Fruit fly (Drosophila melanogaster) whole organism, embryonic: ENCODE measurements around the gene CG42237.

Experiments
- Asciz ChIP-seq: fragments of 200-800 bp; sonication (Bioruptor generic); optimal IDR thresholded peaks from 2 replicates; lab custom pipeline; 2017; ENCODE audit warnings: missing biosample characterization, mild to moderate bottlenecking, missing genetic modification characterization, missing genetic modification reagents
- B-H2 ChIP-seq: fragments of 200-800 bp; sonication (Bioruptor generic); optimal IDR thresholded peaks from 2 replicates; lab custom pipeline; 2018; ENCODE audit warnings: missing biosample characterization, mild to moderate bottlenecking, missing genetic modification characterization
- CG10209 ChIP-seq: fragments of 200-800 bp; sonication (Bioruptor generic); optimal IDR thresholded peaks from 3 replicates; lab custom pipeline; 2017; ENCODE audit warnings: missing biosample characterization, mild to moderate bottlenecking, missing genetic modification characterization, missing genetic modification reagents
- CG10431 ChIP-seq: fragments of 200-800 bp; sonication (Bioruptor generic); optimal IDR thresholded peaks from 3 replicates; lab custom pipeline; 2018; ENCODE audit warnings: missing biosample characterization, mild to moderate bottlenecking, missing genetic modification characterization
- CG11504 ChIP-seq: fragments of 200-800 bp; sonication (Bioruptor generic); optimal IDR thresholded peaks from 3 replicates; lab custom pipeline; 2019; ENCODE audit warnings: missing biosample characterization, mild to moderate bottlenecking, missing genetic modification characterization, moderate library complexity
- CG14860 ChIP-seq: fragments of 200-800 bp; sonication (Bioruptor generic); IDR thresholded peaks from 3 replicates; pipeline ENCODE4 v1.3.6; 2022; ENCODE audit warnings: missing biosample characterization, missing genetic modification characterization; ENCODE audit not compliant: partially characterized antibody
- CG15073 ChIP-seq: fragments of 200-800 bp; sonication (Bioruptor generic); optimal IDR thresholded peaks from 2 replicates; lab custom pipeline; 2016; ENCODE audit warnings: missing biosample characterization, missing genetic modification characterization
- CG1647 ChIP-seq: fragments of 200-800 bp; sonication (Bioruptor generic); optimal IDR thresholded peaks from 3 replicates; lab custom pipeline; 2016; ENCODE audit warnings: missing biosample characterization, missing genetic modification characterization
- CG16779 ChIP-seq: fragments of 200-800 bp; sonication (Bioruptor generic); IDR thresholded peaks from 2 replicates; pipeline ENCODE4 v1.3.6; 2022; ENCODE audit warnings: missing biosample characterization, missing genetic modification characterization
- CG17612 ChIP-seq: fragments of 200-800 bp; sonication (Bioruptor generic); IDR thresholded peaks from 2 replicates; pipeline ENCODE4 v1.3.6; 2022; ENCODE audit warnings: missing biosample characterization, missing genetic modification characterization
- CG18011 ChIP-seq: fragments of 200-800 bp; sonication (Bioruptor generic); optimal IDR thresholded peaks from 2 replicates; lab custom pipeline; 2017; ENCODE audit warnings: missing biosample characterization, missing genetic modification characterization, mild to moderate bottlenecking, moderate library complexity, missing genotype
- CG18619 ChIP-seq: fragments of 200-800 bp; sonication (Bioruptor generic); optimal IDR thresholded peaks from 3 replicates; lab custom pipeline; 2017; ENCODE audit warnings: missing biosample characterization, mild to moderate bottlenecking, missing genetic modification characterization
- CG2120 ChIP-seq: fragments of 200-800 bp; sonication (Bioruptor generic); optimal IDR thresholded peaks from 3 replicates; lab custom pipeline; 2016; ENCODE audit warnings: missing biosample characterization, missing genetic modification characterization
- CG2199 ChIP-seq: fragments of 200-800 bp; sonication (Bioruptor generic); IDR thresholded peaks from 3 replicates; pipeline ENCODE4 v1.3.6; 2022; ENCODE audit warnings: missing biosample characterization, missing genetic modification characterization
- CG31365 ChIP-seq: fragments of 200-800 bp; sonication (Bioruptor generic); optimal IDR thresholded peaks from 2 replicates; lab custom pipeline; 2018; ENCODE audit warnings: missing biosample characterization, mild to moderate bottlenecking, missing genetic modification characterization
- CG33213 ChIP-seq: fragments of 200-800 bp; sonication (Bioruptor generic); optimal IDR thresholded peaks from 3 replicates; lab custom pipeline; 2016; ENCODE audit warnings: missing biosample characterization, missing genetic modification characterization
- CG4360 ChIP-seq: fragments of 200-800 bp; sonication (Bioruptor generic); IDR thresholded peaks from 2 replicates; pipeline ENCODE4 v1.3.6; 2022; ENCODE audit warnings: missing biosample characterization, missing genetic modification characterization
- CG6689 ChIP-seq: fragments of 200-800 bp; sonication (Bioruptor generic); IDR thresholded peaks from 2 replicates; pipeline ENCODE4 v1.3.6; 2022; ENCODE audit warnings: missing biosample characterization, missing genetic modification characterization
- CG6791 ChIP-seq: fragments of 200-800 bp; sonication (Bioruptor generic); IDR thresholded peaks from 3 replicates; pipeline ENCODE4 v1.3.6; 2022; ENCODE audit warnings: missing biosample characterization, missing genetic modification characterization; ENCODE audit not compliant: partially characterized antibody
- CG7556 ChIP-seq: fragments of 200-800 bp; sonication (Bioruptor generic); optimal IDR thresholded peaks from 2 replicates; lab custom pipeline; 2017; ENCODE audit warnings: missing biosample characterization, mild to moderate bottlenecking, missing genetic modification characterization
- CG8089 ChIP-seq: fragments of 200-800 bp; sonication (Bioruptor generic); optimal IDR thresholded peaks from 3 replicates; lab custom pipeline; 2016; ENCODE audit warnings: missing biosample characterization, missing genetic modification characterization
- CG9817 ChIP-seq: fragments of 200-800 bp; sonication (Bioruptor generic); optimal IDR thresholded peaks from 2 replicates; lab custom pipeline; 2018; ENCODE audit warnings: missing biosample characterization, mild to moderate bottlenecking, missing genetic modification characterization, moderate library complexity
- CTCF ChIP-seq: fragments of 200-800 bp; sonication (Bioruptor generic); optimal IDR thresholded peaks from 2 replicates; lab custom pipeline; 2017; ENCODE audit warnings: missing biosample characterization, mild to moderate bottlenecking, missing genetic modification characterization, moderate library complexity
- CkIIα-i1 ChIP-seq: fragments of 200-800 bp; sonication (Bioruptor generic); IDR thresholded peaks from 2 replicates; pipeline ENCODE4 v1.3.6; 2022; ENCODE audit warnings: missing biosample characterization, missing genetic modification characterization
- E2f2 ChIP-seq: fragments of 200-800 bp; sonication (Bioruptor generic); IDR thresholded peaks from 2 replicates; pipeline ENCODE4 v1.3.6; 2022; ENCODE audit warnings: missing biosample characterization, missing genetic modification characterization
- H15 ChIP-seq: fragments of 200-800 bp; sonication (Bioruptor generic); IDR thresholded peaks from 3 replicates; pipeline ENCODE4 v1.3.6; 2022; ENCODE audit warnings: missing biosample characterization, missing genetic modification characterization
- Hand ChIP-seq: fragments of 200-800 bp; sonication (Bioruptor generic); optimal IDR thresholded peaks from 2 replicates; lab custom pipeline; 2017; ENCODE audit warnings: mild to moderate bottlenecking, missing biosample characterization, missing genetic modification reagents, missing genetic modification characterization
- HmgD ChIP-seq: fragments of 200-800 bp; sonication (Bioruptor generic); optimal IDR thresholded peaks from 3 replicates; lab custom pipeline; 2016; ENCODE audit warnings: missing biosample characterization, missing genetic modification characterization
- Hsf ChIP-seq: fragments of 200-800 bp; sonication (Bioruptor generic); optimal IDR thresholded peaks from 3 replicates; lab custom pipeline; 2016; ENCODE audit warnings: missing biosample characterization, missing genetic modification characterization
- Med ChIP-seq: fragments of 200-800 bp; sonication (Bioruptor generic); peaks from one replicate; lab custom pipeline; 2016; ENCODE audit warnings: missing biosample characterization, missing genetic modification characterization, mild to moderate bottlenecking, inconsistent platforms, moderate library complexity
- Nf-YA ChIP-seq: fragments of 200-800 bp; sonication (Bioruptor generic); IDR thresholded peaks from 2 replicates; pipeline ENCODE4 v1.3.6; 2022; ENCODE audit warnings: missing biosample characterization, missing genetic modification characterization
- Ravus ChIP-seq: fragments of 200-800 bp; sonication (Bioruptor generic); IDR thresholded peaks from 2 replicates; pipeline ENCODE4 v1.3.6; 2022; ENCODE audit warnings: missing biosample characterization, missing genetic modification characterization
- Side ChIP-seq: fragments of 200-800 bp; sonication (Bioruptor generic); optimal IDR thresholded peaks from 2 replicates; lab custom pipeline; 2016; ENCODE audit warnings: missing biosample characterization, missing genetic modification characterization
- ap ChIP-seq: fragments of 200-800 bp; sonication (Bioruptor generic); IDR thresholded peaks from 2 replicates; pipeline ENCODE4 v1.3.6; 2022; ENCODE audit warnings: missing biosample characterization, missing genetic modification characterization
- chm ChIP-seq: fragments of 200-800 bp; sonication (Bioruptor generic); IDR thresholded peaks from 2 replicates; pipeline ENCODE4 v1.3.6; 2022; ENCODE audit warnings: missing biosample characterization, missing genetic modification characterization
- en ChIP-seq: fragments of 200-800 bp; sonication (Bioruptor generic); optimal IDR thresholded peaks from 2 replicates; lab custom pipeline; 2016; ENCODE audit warnings: missing biosample characterization, missing genetic modification characterization
- ewg ChIP-seq: fragments of 200-800 bp; sonication (Bioruptor generic); optimal IDR thresholded peaks from 3 replicates; lab custom pipeline; 2017; ENCODE audit warnings: mild to moderate bottlenecking, missing biosample characterization, missing genetic modification reagents, missing genetic modification characterization
- grau ChIP-seq: fragments of 200-800 bp; optimal IDR thresholded peaks from 3 replicates; lab custom pipeline; 2019; ENCODE audit warnings: missing biosample characterization, mild to moderate bottlenecking, missing genetic modification characterization, moderate library complexity
- grn ChIP-seq: fragments of 200-800 bp; sonication (Bioruptor generic); optimal IDR thresholded peaks from 3 replicates; lab custom pipeline; 2017; ENCODE audit warnings: missing biosample characterization, missing genetic modification characterization
- hth ChIP-seq: fragments of >200 bp; optimal IDR thresholded peaks from 2 replicates; lab custom pipeline; 2017; ENCODE audit warnings: inconsistent platforms
- jing ChIP-seq: fragments of 200-800 bp; sonication (Bioruptor generic); optimal IDR thresholded peaks from 2 replicates; lab custom pipeline; 2018; ENCODE audit warnings: missing biosample characterization, mild to moderate bottlenecking, missing genetic modification characterization
- lab ChIP-seq: fragments of 200-800 bp; sonication (Bioruptor generic); optimal IDR thresholded peaks from 3 replicates; lab custom pipeline; 2017; ENCODE audit warnings: missing biosample characterization, missing genetic modification characterization, mild to moderate bottlenecking, moderate library complexity, missing genetic modification reagents
- lov ChIP-seq, 2 experiments: fragments of 200-800 bp in 1 of 2; fragments of >200 bp in 1 of 2; sonication (Bioruptor generic) in 1 of 2; IDR thresholded peaks in 1 of 2; optimal IDR thresholded peaks in 1 of 2; 2 replicates in 1 of 2; 3 replicates in 1 of 2; pipeline versions ENCODE4 v1.3.6 to Lab custom; 2017 to 2022; ENCODE audit warnings: missing biosample characterization in 1 of 2, missing genetic modification characterization in 1 of 2
- mld ChIP-seq: fragments of 200-800 bp; sonication (Bioruptor generic); IDR thresholded peaks from 3 replicates; pipeline ENCODE4 v1.3.6; 2022; ENCODE audit warnings: missing biosample characterization, missing genetic modification characterization; ENCODE audit not compliant: partially characterized antibody
- nmo ChIP-seq: fragments of 200-800 bp; sonication (Bioruptor generic); optimal IDR thresholded peaks from 2 replicates; lab custom pipeline; 2018; ENCODE audit warnings: missing biosample characterization, mild to moderate bottlenecking, missing genetic modification characterization, moderate library complexity
- sens-2 ChIP-seq: fragments of 200-800 bp; sonication (Bioruptor generic); IDR thresholded peaks from 2 replicates; pipeline ENCODE4 v1.3.6; 2022; ENCODE audit warnings: missing biosample characterization, missing genetic modification characterization
- sr ChIP-seq: fragments of 200-800 bp; sonication (Bioruptor generic); IDR thresholded peaks from 3 replicates; pipeline ENCODE4 v1.3.6; 2022; ENCODE audit warnings: missing biosample characterization, missing genetic modification characterization
- stwl ChIP-seq: fragments of 200-800 bp; sonication (Bioruptor generic); optimal IDR thresholded peaks from 3 replicates; lab custom pipeline; 2018; ENCODE audit warnings: missing biosample characterization, mild to moderate bottlenecking, missing genetic modification characterization, moderate library complexity
- unpg ChIP-seq: fragments of 200-800 bp; sonication (Bioruptor generic); optimal IDR thresholded peaks from 3 replicates; lab custom pipeline; 2018; ENCODE audit warnings: missing biosample characterization, mild to moderate bottlenecking, missing genetic modification characterization, moderate library complexity
- vnd ChIP-seq: fragments of 200-800 bp; sonication (Bioruptor generic); IDR thresholded peaks from 3 replicates; pipeline ENCODE4 v1.3.6; 2022; ENCODE audit warnings: missing biosample characterization, missing genetic modification characterization; ENCODE audit not compliant: partially characterized antibody
- zfh1 ChIP-seq: fragments of 200-800 bp; sonication (Bioruptor generic); IDR thresholded peaks from 3 replicates; pipeline ENCODE4 v1.3.6; 2022; ENCODE audit warnings: missing biosample characterization, missing genetic modification characterization

CG42237 gene

DNA sequence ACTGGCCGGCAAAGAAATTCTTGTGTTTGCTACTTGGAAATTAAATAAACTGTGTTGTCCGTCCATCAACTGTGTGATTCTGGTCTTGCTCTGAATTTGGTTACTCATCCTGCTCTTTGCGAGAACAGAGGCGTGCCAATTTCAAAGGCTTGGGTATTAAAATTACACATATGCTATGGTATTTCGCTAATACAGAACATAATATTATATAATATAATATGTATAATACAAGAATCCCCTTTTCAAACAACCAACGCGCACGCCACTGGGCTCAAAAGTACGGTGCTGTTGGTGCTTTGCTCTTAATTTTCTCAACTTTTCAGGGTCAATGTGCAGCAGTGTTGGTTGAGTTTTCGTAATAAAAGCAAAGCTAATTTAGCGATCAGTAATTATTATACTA lies 15.0 kb upstream of the CG42237 start (continued):
- TF ChIP-seq CG9817 (tag; lab: Kevin White, UChicago) = peak; percentile 92
- TF ChIP-seq vnd = no peak
- peak; percentile 69 for TF ChIP-seq Nf-YA (GFP tag; lab: Robert Waterston, UW)
- TF ChIP-seq Hsf = peak; percentile 6
- TF ChIP-seq CG2120 (GFP tag; lab: Kevin White, UChicago) = peak; percentile 75
- peak; percentile 76 for TF ChIP-seq CG7556
- TF ChIP-seq E2f2 (GFP tag; lab: Robert Waterston, UW) = peak; percentile 71
- peak; percentile 64; the same call in 1 of the 3 replicates for TF ChIP-seq CG2199 (GFP tag; lab: Robert Waterston, UW)
- peak; percentile 93 for TF ChIP-seq lab (GFP tag; lab: Kevin White, UChicago)
- no peak for TF ChIP-seq CG6791 (GFP tag; lab: Robert Waterston, UW)
- TF ChIP-seq CG14860 (GFP tag; lab: Robert Waterston, UW) = no peak
- peak; percentile 76 for TF ChIP-seq B-H2 (GFP tag; lab: Kevin White, UChicago)
- TF ChIP-seq CG16779 = no peak
- TF ChIP-seq CG1647 (GFP tag; lab: Kevin White, UChicago) = no peak
- TF ChIP-seq CG10209 (GFP tag; lab: Kevin White, UChicago) = peak; percentile 83
- peak; percentile 71 for TF ChIP-seq CG18619
- peak; percentile 73; the same call in 2 of the 3 replicates for TF ChIP-seq H15 (GFP tag; lab: Robert Waterston, UW)
- TF ChIP-seq Hand (GFP tag; lab: Kevin White, UChicago) = peak; percentile 50
- peak; percentile 31 for TF ChIP-seq Asciz (GFP tag; lab: Kevin White, UChicago)
- TF ChIP-seq sr (GFP tag; lab: Robert Waterston, UW) = no peak; the same call in 1 of the 3 replicates
- TF ChIP-seq grn (GFP tag; lab: Kevin White, UChicago) = no peak
- TF ChIP-seq mld (GFP tag; lab: Robert Waterston, UW) = no peak
- TF ChIP-seq Ravus (GFP tag; lab: Robert Waterston, UW) = peak; percentile 57
- TF ChIP-seq CG31365 (tag; lab: Kevin White, UChicago) = peak; percentile 28
- TF ChIP-seq CG8089 (GFP tag; lab: Kevin White, UChicago) = no peak
- peak; percentile 61 for TF ChIP-seq CG18011 (GFP tag; lab: Kevin White, UChicago)
- TF ChIP-seq ewg (GFP tag; lab: Kevin White, UChicago) = peak; percentile 47
- no peak for TF ChIP-seq CkIIα-i1 (GFP tag; lab: Robert Waterston, UW)
- peak; percentile 85 for TF ChIP-seq Med (GFP tag; lab: Kevin White, UChicago)
- no peak for TF ChIP-seq CG10431 (GFP tag; lab: Kevin White, UChicago)
- TF ChIP-seq chm (GFP tag; lab: Robert Waterston, UW) = peak; percentile 87
- no peak for TF ChIP-seq CG15073 (GFP tag; lab: Kevin White, UChicago)
- TF ChIP-seq HmgD (GFP tag; lab: Kevin White, UChicago) = no peak
- peak; percentile 45 for TF ChIP-seq jing (GFP tag; lab: Kevin White, UChicago)
- peak; percentile 85 for TF ChIP-seq ap (GFP tag; lab: Robert Waterston, UW)
- TF ChIP-seq CG6689 (GFP tag; lab: Robert Waterston, UW) = peak; percentile 89
- peak; percentile 48 for TF ChIP-seq CG4360 (GFP tag; lab: Robert Waterston, UW)
- TF ChIP-seq unpg (GFP tag; lab: Kevin White, UChicago) = peak; percentile 85
- peak; percentile 83 for TF ChIP-seq nmo (GFP tag; lab: Kevin White, UChicago)
- no peak for TF ChIP-seq lov (optimal IDR thresholded peaks at IDR 0.05; lab: Kevin White, UChicago)
- TF ChIP-seq lov (GFP tag; IDR thresholded peaks at IDR 0.05; lab: Robert Waterston, UW) = peak; percentile 64; the same call in 1 of the 3 replicates
- TF ChIP-seq zfh1 (GFP tag; lab: Robert Waterston, UW) = peak; percentile 89
- TF ChIP-seq CG17612 (GFP tag; lab: Robert Waterston, UW) = 0 out of 2 replicates have a peak, but pooled peaks have one; percentile 62
- TF ChIP-seq hth (lab: Kevin White, UChicago) = no peak
- peak; percentile 84 for TF ChIP-seq CG11504 (tag; lab: Kevin White, UChicago)
- TF ChIP-seq en (GFP tag; lab: Kevin White, UChicago) = no peak
- peak; percentile 74; the same call in 1 of the 2 replicates for TF ChIP-seq sens-2 (GFP tag; lab: Robert Waterston, UW)
- TF ChIP-seq grau (tag; lab: Kevin White, UChicago) = peak; percentile 88
- no peak for TF ChIP-seq CG33213 (GFP tag; lab: Kevin White, UChicago)
- TF ChIP-seq Side (GFP tag; lab: Kevin White, UChicago) = no peak
- TF ChIP-seq stwl (tag; lab: Kevin White, UChicago) = no peak
- no peak for TF ChIP-seq CTCF (GFP tag; lab: Kevin White, UChicago)
